Fruit fly (Drosophila melanogaster): ENCODE data around the gene CG43082.

CG43082 gene

DNA sequence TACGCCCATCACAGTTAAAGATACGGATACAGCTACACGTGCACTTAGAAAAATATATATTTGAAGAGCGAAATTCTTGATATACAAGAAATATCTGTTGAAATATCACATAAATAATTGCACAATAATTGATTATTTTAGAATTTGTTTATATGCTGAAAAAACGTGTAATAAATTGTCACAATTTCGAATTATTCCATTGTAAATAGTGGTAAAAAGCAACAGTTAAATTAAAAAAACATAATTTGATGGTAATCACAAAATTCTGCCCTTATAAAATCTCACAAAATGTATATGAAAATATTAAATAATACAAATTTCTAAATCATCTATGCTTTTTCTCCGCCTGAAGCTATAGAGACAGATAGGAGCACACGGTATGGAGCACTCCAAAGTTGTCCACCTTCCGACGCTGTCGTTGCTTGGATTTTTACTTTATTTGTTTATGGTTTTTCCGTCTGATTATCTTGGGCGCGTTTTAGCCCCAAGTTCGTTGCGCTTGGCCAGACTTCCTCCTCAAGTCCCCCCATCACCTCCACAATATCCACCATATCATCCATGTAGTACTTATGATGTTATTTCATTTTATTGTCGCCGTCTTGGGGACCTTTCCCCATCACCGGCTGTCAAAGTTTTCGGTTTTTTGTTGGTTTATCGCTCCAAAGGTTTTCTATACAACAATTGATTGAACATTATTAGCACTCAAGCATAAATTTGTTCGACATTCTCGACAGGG is 42.8 kb downstream of the CG43082 start (continued):
- TF ChIP-seq Poxn (GFP tag; IDR thresholded peaks at IDR 0.05) (no peak), mam (GFP tag; optimal IDR thresholded peaks at IDR 0.05) (no peak), Fer2 (tag; optimal IDR thresholded peaks at IDR 0.05) (no peak), tgo (GFP tag; IDR thresholded peaks at IDR 0.05) (no peak), CG13775 (GFP tag; optimal IDR thresholded peaks at IDR 0.05) (peak; percentile 59), seq (GFP tag; IDR thresholded peaks at IDR 0.05) (no peak), Sin3A (optimal IDR thresholded peaks at IDR 0.05) (no peak), kah (GFP tag; optimal IDR thresholded peaks at IDR 0.05) (no peak), CG13894 (tag; optimal IDR thresholded peaks at IDR 0.05) (peak; percentile 60), lilli (GFP tag; optimal IDR thresholded peaks at IDR 0.05) (peak; percentile 25), rib (GFP tag; IDR thresholded peaks at IDR 0.05) (0 out of 2 replicates have a peak, but pooled peaks have one; percentile 14), abd-A (tag; optimal IDR thresholded peaks at IDR 0.05) (no peak), CG15073 (GFP tag; optimal IDR thresholded peaks at IDR 0.05) (no peak), H2.0 (GFP tag; IDR thresholded peaks at IDR 0.05) (no peak)

DNA sequence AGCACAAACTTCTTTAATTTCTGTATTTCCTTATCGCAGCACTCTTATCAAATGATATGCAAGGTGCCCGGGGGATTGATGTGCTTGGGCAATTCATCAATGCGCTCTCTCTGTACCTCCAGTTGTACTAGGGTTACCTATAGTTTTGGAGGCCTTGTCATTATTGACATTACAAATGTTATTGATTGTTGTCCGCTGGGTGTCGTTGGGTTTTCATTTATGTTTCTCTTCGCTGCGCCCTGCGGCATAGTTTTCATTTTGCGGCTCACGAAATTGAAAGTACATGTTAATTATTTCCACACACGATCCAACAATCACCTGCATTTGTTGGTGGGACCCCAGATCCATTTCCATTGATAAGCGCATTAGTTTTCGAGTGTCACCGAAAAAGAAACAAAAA is 44.5 kb downstream of the CG43082 start:
- peak; percentile 41 for TF ChIP-seq vvl (GFP tag; IDR thresholded peaks at IDR 0.05)
- no peak for TF ChIP-seq bab2 (GFP tag; optimal IDR thresholded peaks at IDR 0.05)
- no peak for TF ChIP-seq scrt (GFP tag; optimal IDR thresholded peaks at IDR 0.05)
- peak; percentile 72 for TF ChIP-seq sug (tag; optimal IDR thresholded peaks at IDR 0.05)
- no peak for TF ChIP-seq salm (tag; optimal IDR thresholded peaks at IDR 0.05)
- TF ChIP-seq yki (optimal IDR thresholded peaks at IDR 0.05) = no peak
- TF ChIP-seq Hr78 (GFP tag; optimal IDR thresholded peaks at IDR 0.05) = peak in 1 of 2 experiments; percentile 59
- TF ChIP-seq wdn (GFP tag; IDR thresholded peaks at IDR 0.05) = no peak
- no peak for TF ChIP-seq CG30020 (tag; optimal IDR thresholded peaks at IDR 0.05)
- no peak for TF ChIP-seq CG13624 (GFP tag; optimal IDR thresholded peaks at IDR 0.05)
- TF ChIP-seq CG15696 (tag; optimal IDR thresholded peaks at IDR 0.05) = peak; percentile 47
- no peak for TF ChIP-seq ind (GFP tag; optimal IDR thresholded peaks at IDR 0.05)
- TF ChIP-seq CG10979 (tag; optimal IDR thresholded peaks at IDR 0.05) = no peak
- peak in 1 of 2 experiments; percentile 23 for TF ChIP-seq bsh (GFP tag; optimal IDR thresholded peaks at IDR 0.05)
- peak; percentile 28 for TF ChIP-seq fd64A (GFP tag; optimal IDR thresholded peaks at IDR 0.05)
- peak; percentile 80 for TF ChIP-seq sens (GFP tag)
- TF ChIP-seq gsb-n (tag; optimal IDR thresholded peaks at IDR 0.05) = no peak
- TF ChIP-seq Bteb2 (GFP tag; optimal IDR thresholded peaks at IDR 0.05) = no peak
- TF ChIP-seq CG10431 (GFP tag; optimal IDR thresholded peaks at IDR 0.05) = peak; percentile 54
- TF ChIP-seq NK7.1 (GFP tag; optimal IDR thresholded peaks at IDR 0.05) = no peak
- no peak for TF ChIP-seq Jarid2 (GFP tag; optimal IDR thresholded peaks at IDR 0.05)
- no peak for TF ChIP-seq CG7271 (tag; optimal IDR thresholded peaks at IDR 0.05)
- TF ChIP-seq Awh (GFP tag; IDR thresholded peaks at IDR 0.05) = peak; percentile 54; the same call in 1 of the 2 replicates
- no peak for TF ChIP-seq Hsf (GFP tag; optimal IDR thresholded peaks at IDR 0.05)
- no peak for TF ChIP-seq tio (GFP tag; optimal IDR thresholded peaks at IDR 0.05)
- no peak for TF ChIP-seq CG3281 (GFP tag; optimal IDR thresholded peaks at IDR 0.05)
- peak; percentile 56; the same call in 1 of the 3 replicates for TF ChIP-seq otp (GFP tag; IDR thresholded peaks at IDR 0.05)
- TF ChIP-seq CG7839 (tag; optimal IDR thresholded peaks at IDR 0.05) = no peak
- TF ChIP-seq CG6813 (GFP tag; optimal IDR thresholded peaks at IDR 0.05) = peak; percentile 21
- TF ChIP-seq lab (GFP tag; optimal IDR thresholded peaks at IDR 0.05) = peak; percentile 68
- TF ChIP-seq Aef1 (GFP tag; IDR thresholded peaks at IDR 0.05) = no peak
- peak; percentile 11 for TF ChIP-seq CG14710 (tag; optimal IDR thresholded peaks at IDR 0.05)
- TF ChIP-seq tna (GFP tag; IDR thresholded peaks at IDR 0.05; ENCODE audit: partially characterized antibody) = no peak
- TF ChIP-seq grn (GFP tag; optimal IDR thresholded peaks at IDR 0.05) = peak; percentile 61
- no peak for TF ChIP-seq CG12071 (GFP tag; optimal IDR thresholded peaks at IDR 0.05)
